Worm (Caenorhabditis elegans) whole organism, L3 larva: ENCODE results near the gene C50B6.9.

Experiments used
- R02D3.7 ChIP-seq: fragments of 150-350 bp; optimal IDR thresholded peaks from 2 replicates; lab custom pipeline; 2014; ENCODE audit warnings: missing biosample characterization, missing genetic modification characterization
- ZK546.5 ChIP-seq: sonication (generic microtip); optimal IDR thresholded peaks from 2 replicates; lab custom pipeline; 2017; ENCODE audit warnings: missing biosample characterization, missing genetic modification characterization
- aly-2 ChIP-seq: fragments of 150-350 bp; optimal IDR thresholded peaks from 2 replicates; lab custom pipeline; 2014; ENCODE audit warnings: missing biosample characterization, missing genetic modification characterization
- ama-1 ChIP-seq: fragments of 150-350 bp; optimal IDR thresholded peaks from 2 replicates; lab custom pipeline; 2018
- ceh-82 ChIP-seq: fragments of 150-350 bp; optimal IDR thresholded peaks from 2 replicates; lab custom pipeline; 2014; ENCODE audit warnings: missing biosample characterization, missing genetic modification characterization
- ceh-9 ChIP-seq: sonication (generic microtip); optimal IDR thresholded peaks from 2 replicates; lab custom pipeline; 2018; ENCODE audit warnings: missing biosample characterization, missing genetic modification characterization
- daf-12 ChIP-seq: fragments of 150-350 bp; optimal IDR thresholded peaks from 2 replicates; lab custom pipeline; 2014; ENCODE audit warnings: missing biosample characterization, missing genetic modification reagents, missing genetic modification characterization
- egl-27 ChIP-seq: sonication (generic microtip); optimal IDR thresholded peaks from 4 replicates; lab custom pipeline; 2017; ENCODE audit warnings: missing biosample characterization, missing genetic modification reagents, missing genetic modification characterization
- elt-2 ChIP-seq: sonication (generic microtip); optimal IDR thresholded peaks from 2 replicates; lab custom pipeline; 2016; ENCODE audit warnings: missing genetic modification reagents, mild to moderate bottlenecking, missing genetic modification characterization, missing compliant biosample characterization
- eor-1 ChIP-seq, 2 experiments: fragments of 150-350 bp; optimal IDR thresholded peaks; 2 replicates each; lab custom pipeline; 2014 to 2018; ENCODE audit warnings: missing biosample characterization in 2 of 2, missing genetic modification characterization in 2 of 2
- fkh-10 ChIP-seq: sonication (generic microtip); optimal IDR thresholded peaks from 2 replicates; lab custom pipeline; 2017; ENCODE audit warnings: missing biosample characterization, missing genetic modification reagents, missing genetic modification characterization
- fkh-2 ChIP-seq: fragments of 150-350 bp; optimal IDR thresholded peaks from 2 replicates; lab custom pipeline; 2014; ENCODE audit warnings: missing biosample characterization, missing genetic modification reagents, missing genetic modification characterization
- hmg-11 ChIP-seq: sonication (generic microtip); optimal IDR thresholded peaks from 2 replicates; lab custom pipeline; 2016; ENCODE audit warnings: missing genetic modification characterization, missing compliant biosample characterization
- lin-15B ChIP-seq: fragments of 150-350 bp; optimal IDR thresholded peaks from 2 replicates; lab custom pipeline; 2014; ENCODE audit warnings: missing biosample characterization, missing genetic modification characterization
- lin-39 ChIP-seq: fragments of 150-350 bp; optimal IDR thresholded peaks from 2 replicates; lab custom pipeline; 2018; ENCODE audit warnings: missing biosample characterization, missing genetic modification reagents, missing genetic modification characterization
- lsy-12 ChIP-seq: sonication (generic microtip); optimal IDR thresholded peaks from 2 replicates; lab custom pipeline; 2016; ENCODE audit warnings: mild to moderate bottlenecking, missing genetic modification characterization, missing compliant biosample characterization
- mdl-1 ChIP-seq: fragments of 150-350 bp; optimal IDR thresholded peaks from 2 replicates; lab custom pipeline; 2014; ENCODE audit warnings: missing biosample characterization, missing genetic modification characterization
- mml-1 ChIP-seq: fragments of 150-350 bp; sonication (generic microtip); optimal IDR thresholded peaks from 3 replicates; lab custom pipeline; 2014; ENCODE audit warnings: missing biosample characterization, missing genetic modification characterization
- nfya-1 ChIP-seq: sonication (generic microtip); optimal IDR thresholded peaks from 2 replicates; lab custom pipeline; 2017; ENCODE audit warnings: missing genetic modification characterization, mild to moderate bottlenecking, missing compliant biosample characterization, antibody characterized with exemption, moderate library complexity; ENCODE audit not compliant: insufficient read depth
- nhr-11 ChIP-seq: fragments of 150-350 bp; optimal IDR thresholded peaks from 2 replicates; lab custom pipeline; 2014; ENCODE audit warnings: missing biosample characterization, missing genetic modification characterization
- nhr-12 ChIP-seq: fragments of 150-350 bp; optimal IDR thresholded peaks from 2 replicates; lab custom pipeline; 2014; ENCODE audit warnings: missing biosample characterization, missing genetic modification characterization
- nhr-237 ChIP-seq: fragments of 150-350 bp; optimal IDR thresholded peaks from 2 replicates; lab custom pipeline; 2014; ENCODE audit warnings: missing biosample characterization, missing genetic modification characterization
- nhr-28 ChIP-seq: fragments of 150-350 bp; optimal IDR thresholded peaks from 2 replicates; lab custom pipeline; 2014; ENCODE audit warnings: missing biosample characterization, missing genetic modification characterization
- nhr-43 ChIP-seq: sonication (generic microtip); optimal IDR thresholded peaks from 2 replicates; lab custom pipeline; 2016; ENCODE audit warnings: mild to moderate bottlenecking, missing genetic modification characterization, missing compliant biosample characterization; ENCODE audit not compliant: poor library complexity, severe bottlenecking
- nhr-76 ChIP-seq: fragments of 150-350 bp; sonication (generic microtip); optimal IDR thresholded peaks from 5 replicates; lab custom pipeline; 2014; ENCODE audit warnings: missing biosample characterization, missing genetic modification characterization
- nhr-77 ChIP-seq: fragments of 150-350 bp; optimal IDR thresholded peaks from 2 replicates; lab custom pipeline; 2014; ENCODE audit warnings: missing biosample characterization, missing genetic modification characterization
- pha-4 ChIP-seq: fragments of 150-350 bp; optimal IDR thresholded peaks from 2 replicates; lab custom pipeline; 2014; ENCODE audit warnings: missing biosample characterization, missing genetic modification reagents, missing genetic modification characterization
- pqm-1 ChIP-seq: fragments of 150-350 bp; optimal IDR thresholded peaks from 2 replicates; lab custom pipeline; 2017; ENCODE audit warnings: missing biosample characterization, missing genetic modification characterization, inconsistent platforms
- sea-2 ChIP-seq: fragments of 150-350 bp; sonication (generic microtip); optimal IDR thresholded peaks from 4 replicates; lab custom pipeline; 2014; ENCODE audit warnings: missing biosample characterization, missing genetic modification reagents, missing genetic modification characterization
- skn-1 ChIP-seq: fragments of 150-350 bp; optimal IDR thresholded peaks from 2 replicates; lab custom pipeline; 2014; ENCODE audit warnings: missing biosample characterization, missing genetic modification characterization
- snpc-4 ChIP-seq: fragments of 150-350 bp; optimal IDR thresholded peaks from 2 replicates; lab custom pipeline; 2014; ENCODE audit warnings: missing biosample characterization, missing genetic modification characterization
- tbx-2 ChIP-seq: sonication (generic microtip); optimal IDR thresholded peaks from 2 replicates; lab custom pipeline; 2016; ENCODE audit warnings: mild to moderate bottlenecking, missing genetic modification characterization, missing compliant biosample characterization
- unc-39 ChIP-seq: sonication (generic microtip); optimal IDR thresholded peaks from 4 replicates; lab custom pipeline; 2017; ENCODE audit warnings: missing biosample characterization, missing genetic modification characterization
- unc-62 ChIP-seq: fragments of 150-350 bp; sonication (generic microtip); optimal IDR thresholded peaks from 4 replicates; lab custom pipeline; 2014; ENCODE audit warnings: missing biosample characterization, missing genetic modification reagents, missing genetic modification characterization
- zag-1 ChIP-seq: fragments of 150-350 bp; optimal IDR thresholded peaks from 2 replicates; lab custom pipeline; 2014; ENCODE audit warnings: missing biosample characterization, missing genetic modification characterization
- ztf-11 ChIP-seq: fragments of 150-350 bp; optimal IDR thresholded peaks from 2 replicates; lab custom pipeline; 2014; ENCODE audit warnings: missing biosample characterization, missing genetic modification characterization
- ztf-4 ChIP-seq: fragments of 150-350 bp; optimal IDR thresholded peaks from 2 replicates; lab custom pipeline; 2014; ENCODE audit warnings: missing biosample characterization, missing genetic modification characterization

C50B6.9 gene

DNA sequence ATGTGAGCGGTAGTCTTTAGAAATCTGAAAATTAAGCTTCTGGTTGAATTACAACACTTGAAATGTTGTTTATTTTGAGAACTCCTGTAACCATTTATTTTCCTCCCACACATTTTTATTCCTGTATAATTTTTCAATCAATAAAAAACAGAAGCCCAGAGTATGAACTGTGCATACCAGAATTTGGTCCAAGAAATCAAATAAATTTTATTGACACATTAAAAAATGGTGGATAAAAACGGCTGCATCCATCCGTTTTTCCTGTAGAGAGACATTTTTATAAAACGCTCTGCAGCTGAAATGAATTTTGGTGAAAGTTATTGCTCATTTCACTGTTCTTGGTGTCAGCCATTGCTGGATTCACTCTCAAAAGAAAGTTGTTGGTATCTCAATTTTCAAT is 38.9 kb upstream of the C50B6.9 start, which contains the start of gene C26E1.1:
TSS of gene C26E1.1 (plus strand) at position 301 of the 400 bp plus-strand sequence.
- TF ChIP-seq skn-1 (tag; lab: Kevin White, UChicago) (no peak), lin-15B (tag; lab: Kevin White, UChicago) (no peak), sea-2 (GFP tag; lab: Kevin White, UChicago) (no peak), fkh-2 (no peak)

ce11 chrV:13298706-13299105 is 37.5 kb upstream of the C50B6.9 start:
- no peak for TF ChIP-seq lin-15B (tag; lab: Kevin White, UChicago)
- TF ChIP-seq lin-39 (tag; lab: Kevin White, UChicago), result no peak
- no peak for TF ChIP-seq ama-1 (lab: Kevin White, UChicago)
- no peak for TF ChIP-seq lsy-12 (tag; lab: Kevin White, UChicago)
- no peak for TF ChIP-seq nhr-77 (tag; lab: Kevin White, UChicago)
- no peak for TF ChIP-seq ztf-11 (tag; lab: Kevin White, UChicago)
- TF ChIP-seq unc-62 (GFP tag; lab: Kevin White, UChicago), result no peak
- no peak for TF ChIP-seq nfya-1 (tag; lab: Kevin White, UChicago)
- TF ChIP-seq unc-39 (tag; lab: Kevin White, UChicago), result no peak
- no peak for TF ChIP-seq nhr-43 (tag; lab: Kevin White, UChicago)

DNA sequence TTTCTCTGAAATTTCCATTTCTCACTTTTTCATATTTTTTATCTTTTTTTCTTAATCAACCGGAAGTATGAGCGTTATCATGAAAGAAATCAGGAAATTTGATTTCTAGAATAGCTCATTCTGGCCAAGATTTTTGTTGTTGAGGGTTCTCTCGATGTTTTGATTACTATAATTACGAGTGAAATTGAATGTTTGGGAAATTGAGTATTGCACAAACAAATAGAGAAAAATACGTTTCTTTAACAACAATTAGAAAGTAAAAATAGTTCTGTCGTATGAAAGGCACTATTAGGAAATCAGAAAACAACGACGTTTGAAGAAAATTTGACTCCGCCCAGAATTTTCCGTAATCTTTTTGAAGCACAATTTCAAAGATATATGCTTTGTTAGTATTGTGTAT is 36.8 kb upstream of the C50B6.9 start:
- TF ChIP-seq ceh-82 (tag; lab: Kevin White, UChicago), result no peak
- TF ChIP-seq nhr-12 (tag; lab: Kevin White, UChicago), result no peak
- no peak for TF ChIP-seq eor-1 (tag; optimal IDR thresholded peaks at IDR 0.05; lab: Kevin White, UChicago)
- no peak for TF ChIP-seq nhr-237
- no peak for TF ChIP-seq aly-2 (tag; lab: Kevin White, UChicago)
- no peak for TF ChIP-seq mml-1
- no peak for TF ChIP-seq zag-1 (tag; lab: Kevin White, UChicago)

- TF ChIP-seq mdl-1 (tag; lab: Kevin White, UChicago), result no peak
- TF ChIP-seq sea-2 (GFP tag; lab: Kevin White, UChicago), result no peak
- no peak for TF ChIP-seq fkh-2
- no peak for TF ChIP-seq fkh-10 (GFP tag; lab: Kevin White, UChicago)
- no peak for TF ChIP-seq nhr-11 (tag; lab: Kevin White, UChicago)
- TF ChIP-seq hmg-11 (tag; lab: Kevin White, UChicago), result no peak
- no peak for TF ChIP-seq ZK546.5
- no peak for TF ChIP-seq R02D3.7 (tag; lab: Kevin White, UChicago)
- no peak for TF ChIP-seq ama-1 (lab: Kevin White, UChicago)
- no peak for TF ChIP-seq daf-12 (tag; lab: Kevin White, UChicago)
- no peak for TF ChIP-seq ztf-4 (tag; lab: Kevin White, UChicago)
- TF ChIP-seq nhr-28, result no peak
- TF ChIP-seq tbx-2 (tag; lab: Kevin White, UChicago), result no peak
- TF ChIP-seq ceh-82 (tag; lab: Kevin White, UChicago), result no peak
- no peak for TF ChIP-seq snpc-4 (tag; lab: Kevin White, UChicago)
- TF ChIP-seq ceh-9 (tag; lab: Kevin White, UChicago), result no peak
- TF ChIP-seq pqm-1 (tag; lab: Kevin White, UChicago), result no peak
- no peak for TF ChIP-seq nhr-76 (tag; lab: Kevin White, UChicago)
Observed at ce11 chrV:13300492-13300891, 35.7 kb upstream of the C50B6.9 start.

ce11 chrV:13301443-13301842 is 34.7 kb upstream of the C50B6.9 start, which contains the start of gene ceh-79:
TSS of gene ceh-79 (plus strand) at chrV:13301833.
- TF ChIP-seq egl-27 (tag; lab: Kevin White, UChicago), result no peak
- TF ChIP-seq elt-2 (tag; lab: Kevin White, UChicago), result peak; percentile 57
- TF ChIP-seq nhr-77 (tag; lab: Kevin White, UChicago), result no peak
- no peak for TF ChIP-seq pha-4
